Fruit fly (Drosophila melanogaster) whole organism, embryonic: Measurements from ENCODE around the gene mxc.
A peak's percentile ranks its signal among the peaks of the same experiment; 100 is the strongest.

Experiments used
- Antp ChIP-seq: fragments of 200-800 bp; sonication (Bioruptor generic); optimal IDR thresholded peaks from 3 replicates; lab custom pipeline; 2016; ENCODE audit warnings: missing biosample characterization, missing genetic modification characterization
- Asciz ChIP-seq: fragments of 200-800 bp; sonication (Bioruptor generic); optimal IDR thresholded peaks from 2 replicates; lab custom pipeline; 2017; ENCODE audit warnings: missing biosample characterization, mild to moderate bottlenecking, missing genetic modification characterization, missing genetic modification reagents
- Blimp-1 ChIP-seq: fragments of 200-800 bp; sonication (Bioruptor generic); optimal IDR thresholded peaks from 3 replicates; lab custom pipeline; 2018; ENCODE audit warnings: missing biosample characterization, missing genetic modification characterization, mild to moderate bottlenecking, moderate library complexity, missing genetic modification reagents
- Bteb2 ChIP-seq: fragments of 200-800 bp; sonication (Bioruptor generic); optimal IDR thresholded peaks from 2 replicates; lab custom pipeline; 2016; ENCODE audit warnings: missing biosample characterization, missing genetic modification characterization
- CG1024 ChIP-seq: fragments of 200-800 bp; sonication (Bioruptor generic); IDR thresholded peaks from 2 replicates; pipeline ENCODE4 v1.3.6; 2022; ENCODE audit warnings: missing biosample characterization, missing genetic modification characterization
- CG10979 ChIP-seq: fragments of 200-800 bp; sonication (Bioruptor generic); optimal IDR thresholded peaks from 2 replicates; lab custom pipeline; 2018; ENCODE audit warnings: missing biosample characterization, mild to moderate bottlenecking, missing genetic modification characterization, moderate library complexity
- CG13287 ChIP-seq: fragments of 200-800 bp; sonication (Bioruptor generic); IDR thresholded peaks from 2 replicates; pipeline ENCODE4 v1.3.6; 2022; ENCODE audit warnings: missing biosample characterization, missing genetic modification characterization; ENCODE audit not compliant: partially characterized antibody
- CG14860 ChIP-seq: fragments of 200-800 bp; sonication (Bioruptor generic); IDR thresholded peaks from 3 replicates; pipeline ENCODE4 v1.3.6; 2022; ENCODE audit warnings: missing biosample characterization, missing genetic modification characterization; ENCODE audit not compliant: partially characterized antibody
- CG15514 ChIP-seq: fragments of 200-800 bp; sonication (Bioruptor generic); optimal IDR thresholded peaks from 3 replicates; lab custom pipeline; 2017; ENCODE audit warnings: missing biosample characterization, missing genetic modification characterization, mild to moderate bottlenecking, moderate library complexity, missing genetic modification reagents
- CG16813 ChIP-seq: fragments of 200-800 bp; sonication (Bioruptor generic); IDR thresholded peaks from 3 replicates; pipeline ENCODE4 v1.3.6; 2022; ENCODE audit warnings: missing biosample characterization, missing genetic modification characterization; ENCODE audit not compliant: partially characterized antibody
- CG1792 ChIP-seq: fragments of 200-800 bp; sonication (Bioruptor generic); optimal IDR thresholded peaks from 2 replicates; lab custom pipeline; 2016; ENCODE audit warnings: missing biosample characterization, missing genetic modification characterization
- CG1832 ChIP-seq: fragments of 200-800 bp; sonication (Bioruptor generic); optimal IDR thresholded peaks from 2 replicates; lab custom pipeline; 2017; ENCODE audit warnings: missing biosample characterization, mild to moderate bottlenecking, missing genetic modification characterization, inconsistent platforms
- CG2129 ChIP-seq: fragments of 200-800 bp; sonication (Bioruptor generic); IDR thresholded peaks from 2 replicates; pipeline ENCODE4 v1.3.6; 2022; ENCODE audit warnings: missing biosample characterization, missing genetic modification characterization; ENCODE audit not compliant: partially characterized antibody
- CG3281 ChIP-seq: fragments of 200-800 bp; sonication (Bioruptor generic); optimal IDR thresholded peaks from 3 replicates; lab custom pipeline; 2017; ENCODE audit warnings: missing biosample characterization, mild to moderate bottlenecking, missing genetic modification characterization
- CG4617 ChIP-seq: fragments of 200-800 bp; sonication (Bioruptor generic); optimal IDR thresholded peaks from 3 replicates; lab custom pipeline; 2016; ENCODE audit warnings: missing biosample characterization, missing genetic modification characterization, borderline replicate concordance
- CG4730 ChIP-seq: fragments of 200-800 bp; sonication (Bioruptor generic); IDR thresholded peaks from 2 replicates; pipeline ENCODE4 v1.3.6; 2022; ENCODE audit warnings: missing biosample characterization, missing genetic modification characterization
- CG6689 ChIP-seq: fragments of 200-800 bp; sonication (Bioruptor generic); IDR thresholded peaks from 2 replicates; pipeline ENCODE4 v1.3.6; 2022; ENCODE audit warnings: missing biosample characterization, missing genetic modification characterization
- CG7963 ChIP-seq: fragments of 200-800 bp; sonication (Bioruptor generic); IDR thresholded peaks from 3 replicates; pipeline ENCODE4 v1.3.6; 2022; ENCODE audit warnings: missing biosample characterization, missing genetic modification characterization; ENCODE audit not compliant: partially characterized antibody
- CG8388 ChIP-seq: fragments of 200-800 bp; sonication (Bioruptor generic); optimal IDR thresholded peaks from 2 replicates; lab custom pipeline; 2019; ENCODE audit warnings: missing biosample characterization, mild to moderate bottlenecking, missing genetic modification characterization, moderate library complexity
- CG9932 ChIP-seq: fragments of 200-800 bp; sonication (Bioruptor generic); IDR thresholded peaks from 2 replicates; pipeline ENCODE4 v1.3.6; 2022; ENCODE audit warnings: missing biosample characterization, missing genetic modification characterization
- CTCF ChIP-seq: fragments of 200-800 bp; sonication (Bioruptor generic); optimal IDR thresholded peaks from 2 replicates; lab custom pipeline; 2017; ENCODE audit warnings: missing biosample characterization, mild to moderate bottlenecking, missing genetic modification characterization, moderate library complexity
- CkIIα-i1 ChIP-seq: fragments of 200-800 bp; sonication (Bioruptor generic); IDR thresholded peaks from 2 replicates; pipeline ENCODE4 v1.3.6; 2022; ENCODE audit warnings: missing biosample characterization, missing genetic modification characterization
- Dll ChIP-seq: fragments of 200-800 bp; sonication (Bioruptor generic); IDR thresholded peaks from 4 replicates; pipeline ENCODE4 v1.3.6; 2022; ENCODE audit warnings: missing biosample characterization, missing genetic modification characterization; ENCODE audit not compliant: partially characterized antibody
- Ets97D ChIP-seq: fragments of 200-800 bp; sonication (Bioruptor generic); optimal IDR thresholded peaks from 3 replicates; lab custom pipeline; 2016; ENCODE audit warnings: missing biosample characterization, missing genetic modification characterization
- HLH4C ChIP-seq: fragments of 200-800 bp; sonication (Bioruptor generic); IDR thresholded peaks from 3 replicates; pipeline ENCODE4 v1.3.6; 2022; ENCODE audit warnings: missing biosample characterization, missing genetic modification characterization; ENCODE audit not compliant: partially characterized antibody
- Hmr ChIP-seq: fragments of 200-800 bp; sonication (Bioruptor generic); optimal IDR thresholded peaks from 3 replicates; lab custom pipeline; 2017; ENCODE audit warnings: mild to moderate bottlenecking, missing biosample characterization, missing genetic modification reagents, missing genetic modification characterization
- Oaz ChIP-seq: fragments of 200-800 bp; sonication (Bioruptor generic); IDR thresholded peaks from 2 replicates; pipeline ENCODE4 v1.3.6; 2022; ENCODE audit warnings: missing biosample characterization, missing genetic modification characterization
- Rx ChIP-seq: fragments of 200-800 bp; sonication (Bioruptor generic); IDR thresholded peaks from 2 replicates; pipeline ENCODE4 v1.3.6; 2022; ENCODE audit warnings: missing biosample characterization, missing genetic modification characterization
- Trl ChIP-seq, 3 experiments: fragments of >200 bp in 2 of 3; fragments of 200-800 bp in 1 of 3; sonication (Bioruptor generic) in 1 of 3; optimal IDR thresholded peaks; 2 replicates in 1 of 3; 3 replicates in 2 of 3; lab custom pipeline; 2016 to 2017; ENCODE audit warnings: missing biosample characterization in 1 of 3, missing genetic modification characterization in 1 of 3
- Xrp1 ChIP-seq: fragments of 200-800 bp; sonication (Bioruptor generic); IDR thresholded peaks from 2 replicates; pipeline ENCODE4 v1.3.6; 2022; ENCODE audit warnings: missing biosample characterization, missing genetic modification characterization
- ato ChIP-seq: fragments of 200-800 bp; sonication (Bioruptor generic); IDR thresholded peaks from 2 replicates; pipeline ENCODE4 v1.3.6; 2022; ENCODE audit warnings: missing biosample characterization, missing genetic modification characterization; ENCODE audit not compliant: partially characterized antibody
- dati ChIP-seq: fragments of 200-800 bp; sonication (Bioruptor generic); IDR thresholded peaks from 2 replicates; pipeline ENCODE4 v1.3.6; 2022; ENCODE audit warnings: missing biosample characterization, missing genetic modification characterization
- dmrt11E ChIP-seq: fragments of 200-800 bp; sonication (Bioruptor generic); optimal IDR thresholded peaks from 3 replicates; lab custom pipeline; 2018; ENCODE audit warnings: missing biosample characterization, mild to moderate bottlenecking, missing genetic modification characterization, moderate library complexity
- exex ChIP-seq: fragments of 200-800 bp; sonication (Bioruptor generic); optimal IDR thresholded peaks from 4 replicates; lab custom pipeline; 2018; ENCODE audit warnings: missing biosample characterization, mild to moderate bottlenecking, missing genetic modification characterization, moderate library complexity
- ftz-f1 ChIP-seq: fragments of 200-800 bp; sonication (Bioruptor generic); optimal IDR thresholded peaks from 2 replicates; lab custom pipeline; 2016; ENCODE audit warnings: missing biosample characterization, missing genetic modification characterization
- gsb-n ChIP-seq: fragments of 200-800 bp; sonication (Bioruptor generic); optimal IDR thresholded peaks from 3 replicates; lab custom pipeline; 2018; ENCODE audit warnings: missing biosample characterization, mild to moderate bottlenecking, missing genetic modification characterization
- mirr ChIP-seq: fragments of 200-800 bp; sonication (Bioruptor generic); optimal IDR thresholded peaks from 3 replicates; lab custom pipeline; 2018; ENCODE audit warnings: missing biosample characterization, mild to moderate bottlenecking, missing genetic modification characterization
- phol ChIP-seq: fragments of 200-800 bp; sonication (Bioruptor generic); optimal IDR thresholded peaks from 3 replicates; lab custom pipeline; 2018; ENCODE audit warnings: missing biosample characterization, mild to moderate bottlenecking, missing genetic modification characterization, moderate library complexity
- pum ChIP-seq: fragments of 200-800 bp; sonication (Bioruptor generic); optimal IDR thresholded peaks from 2 replicates; lab custom pipeline; 2016; ENCODE audit warnings: missing biosample characterization, missing genetic modification characterization
- repo ChIP-seq: fragments of 200-800 bp; sonication (Bioruptor generic); optimal IDR thresholded peaks from 2 replicates; lab custom pipeline; 2016; ENCODE audit warnings: missing biosample characterization, missing genetic modification characterization
- sens ChIP-seq: fragments of 200-800 bp; sonication (Bioruptor generic); peaks from one replicate; lab custom pipeline; 2016; ENCODE audit warnings: missing biosample characterization, missing genetic modification characterization
- stwl ChIP-seq: fragments of 200-800 bp; sonication (Bioruptor generic); optimal IDR thresholded peaks from 3 replicates; lab custom pipeline; 2018; ENCODE audit warnings: missing biosample characterization, mild to moderate bottlenecking, missing genetic modification characterization, moderate library complexity
- wek ChIP-seq: fragments of 200-800 bp; sonication (Bioruptor generic); optimal IDR thresholded peaks from 3 replicates; lab custom pipeline; 2018; ENCODE audit warnings: missing biosample characterization, mild to moderate bottlenecking, missing genetic modification characterization, moderate library complexity
- z ChIP-seq: fragments of 200-800 bp; sonication (Bioruptor generic); IDR thresholded peaks from 3 replicates; pipeline ENCODE4 v1.3.6; 2022; ENCODE audit warnings: missing biosample characterization, missing genetic modification characterization
- zfh2 ChIP-seq: fragments of 200-800 bp; sonication (Bioruptor generic); optimal IDR thresholded peaks from 2 replicates; lab custom pipeline; 2016; ENCODE audit warnings: missing biosample characterization, missing genetic modification characterization

The mxc gene

DNA sequence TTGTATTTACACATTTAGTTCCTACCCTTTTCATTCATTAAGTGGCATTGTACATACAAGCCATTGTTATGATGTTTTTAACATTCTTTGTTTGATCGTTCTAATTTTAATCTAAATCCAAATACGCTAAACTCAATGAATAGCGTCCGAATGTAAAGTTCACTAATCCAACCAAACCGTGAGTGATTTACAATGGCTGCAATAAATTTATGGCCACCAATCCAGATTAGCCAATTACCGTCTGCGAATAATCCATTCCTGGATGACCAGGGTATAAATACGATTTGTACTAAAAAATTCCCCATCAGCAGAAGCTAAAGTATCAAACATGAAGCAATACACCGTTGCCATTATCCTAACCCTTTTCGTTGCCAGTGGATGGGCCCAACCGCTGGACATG is 51.9 kb downstream of the mxc start, which contains the start of gene CG12057:
TSS of gene CG12057 (plus strand) at position 301 of the 400 bp plus-strand sequence.
- no peak for TF ChIP-seq CG4617 (GFP tag; lab: Kevin White, UChicago)
- no peak for TF ChIP-seq CG1792 (GFP tag; lab: Kevin White, UChicago)
- TF ChIP-seq, all 482 proteins: peak for 0

DNA sequence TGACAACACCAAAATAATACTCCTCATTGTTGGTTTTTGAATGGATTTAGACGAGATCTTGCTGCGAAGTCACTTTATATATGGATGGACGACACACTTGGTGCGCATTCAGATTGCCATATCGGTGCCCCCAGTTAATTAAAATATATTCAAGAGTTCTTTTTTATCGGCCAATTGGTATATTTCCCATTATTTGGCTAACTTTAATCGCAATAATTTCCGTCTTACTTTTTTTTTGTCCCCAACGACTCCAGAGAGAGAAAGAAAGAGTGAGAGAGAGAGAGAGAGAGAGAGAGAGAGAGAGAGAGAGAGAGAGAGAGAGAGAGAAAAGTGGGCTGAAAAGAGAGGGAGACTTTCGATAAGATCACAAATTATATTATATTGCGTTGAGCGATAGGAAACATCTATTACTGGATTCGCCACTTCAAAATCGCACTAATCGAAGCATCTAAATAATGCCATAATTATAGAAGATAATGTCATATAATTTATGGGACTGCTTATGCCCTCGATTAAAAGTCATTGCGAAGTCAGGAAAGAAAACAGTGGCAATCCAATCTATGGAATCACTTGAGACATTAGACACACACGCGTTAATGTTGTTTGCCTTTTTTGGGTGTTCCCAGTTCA is 52.6 kb downstream of the mxc start, which contains the start of gene CG12115:
TSS of gene CG12115 (minus strand) at position 51 of the 630 bp plus-strand sequence.
- TF ChIP-seq Xrp1 (GFP tag; lab: Robert Waterston, UW) = no peak
- peak; percentile 92 for TF ChIP-seq exex (tag; lab: Kevin White, UChicago)
- peak in 1 of 2 experiments; percentile 80 for TF ChIP-seq Trl (optimal IDR thresholded peaks at IDR 0.05; lab: Kevin White, UChicago)
- TF ChIP-seq Trl (GFP tag; optimal IDR thresholded peaks at IDR 0.05; lab: Kevin White, UChicago) = no peak
- TF ChIP-seq CG15514 (GFP tag; lab: Kevin White, UChicago) = peak; percentile 2
- peak; percentile 32 for TF ChIP-seq sens (GFP tag; lab: Kevin White, UChicago)
- TF ChIP-seq gsb-n = no peak

DNA sequence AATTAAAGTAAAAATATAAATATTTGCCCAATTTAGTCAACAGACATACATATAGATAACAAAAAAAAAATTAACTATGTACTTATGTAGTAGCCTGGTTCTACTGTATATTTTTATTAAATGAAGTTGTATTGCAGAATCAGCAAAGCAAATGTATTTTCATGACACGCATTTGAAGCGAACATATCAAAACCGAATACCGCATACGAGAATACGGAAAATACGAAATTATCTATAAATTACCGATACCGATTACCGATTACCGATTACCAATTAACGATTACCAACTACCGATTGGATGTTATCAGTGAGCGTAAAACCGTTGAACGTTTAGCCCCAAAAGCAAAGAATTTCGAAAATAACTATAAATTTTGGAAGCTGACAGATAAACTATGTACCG is 55.8 kb downstream of the mxc start:
- TF ChIP-seq stwl (tag; lab: Kevin White, UChicago) (peak; percentile 66), Dll (GFP tag; lab: Robert Waterston, UW) (peak; percentile 41; the same call in 1 of the 4 replicates), Hmr (GFP tag; lab: Kevin White, UChicago) (no peak), CkIIα-i1 (GFP tag; lab: Robert Waterston, UW) (no peak), CG6689 (GFP tag; lab: Robert Waterston, UW) (no peak), Rx (GFP tag; lab: Robert Waterston, UW) (no peak), CG13287 (peak; percentile 53), CG7963 (GFP tag; lab: Robert Waterston, UW) (0 out of 3 replicates have a peak, but pooled peaks have one; percentile 20), Bteb2 (no peak), zfh2 (GFP tag; lab: Kevin White, UChicago) (no peak), CG1024 (GFP tag; lab: Robert Waterston, UW) (no peak), CG2129 (GFP tag; lab: Robert Waterston, UW) (no peak), dati (no peak), z (GFP tag; lab: Robert Waterston, UW) (no peak), Ets97D (no peak), CG3281 (GFP tag; lab: Kevin White, UChicago) (no peak), phol (peak; percentile 15), Asciz (GFP tag; lab: Kevin White, UChicago) (no peak), pum (no peak), CG8388 (GFP tag; lab: Kevin White, UChicago) (no peak), wek (GFP tag; lab: Kevin White, UChicago) (peak; percentile 69), Blimp-1 (no peak), ftz-f1 (no peak), mirr (GFP tag; lab: Kevin White, UChicago) (no peak), CG10979 (tag; lab: Kevin White, UChicago) (no peak), sens (GFP tag; lab: Kevin White, UChicago) (peak; percentile 66), ato (GFP tag; lab: Robert Waterston, UW) (0 out of 2 replicates have a peak, but pooled peaks have one; percentile 35), CTCF (no peak), repo (no peak), CG1832 (no peak), CG14860 (GFP tag; lab: Robert Waterston, UW) (0 out of 3 replicates have a peak, but pooled peaks have one; percentile 34), CG9932 (GFP tag; lab: Robert Waterston, UW) (no peak), CG16813 (GFP tag; lab: Robert Waterston, UW) (peak; percentile 47; the same call in 1 of the 3 replicates), HLH4C (GFP tag; lab: Robert Waterston, UW) (peak; percentile 65), dmrt11E (no peak), Oaz (GFP tag; lab: Robert Waterston, UW) (no peak), CG4730 (GFP tag; lab: Robert Waterston, UW) (no peak), Antp (no peak)
